Worm (Caenorhabditis elegans) whole organism, L1 larva: ENCODE measurements around the gene laf-1.

Experiments used
- C04F5.9 ChIP-seq: sonication (generic microtip); optimal IDR thresholded peaks from 2 replicates; lab custom pipeline; 2016; ENCODE audit warnings: missing genetic modification characterization, missing compliant biosample characterization
- C34B4.2 ChIP-seq: sonication (generic microtip); optimal IDR thresholded peaks from 2 replicates; lab custom pipeline; 2017; ENCODE audit warnings: mild to moderate bottlenecking, missing genetic modification characterization, missing compliant biosample characterization
- aly-2 ChIP-seq: fragments of 150-350 bp; optimal IDR thresholded peaks from 2 replicates; lab custom pipeline; 2014; ENCODE audit warnings: missing biosample characterization, missing genetic modification characterization
- ama-1 ChIP-seq: fragments of 150-350 bp; optimal IDR thresholded peaks from 2 replicates; lab custom pipeline; 2014
- ceh-63 ChIP-seq: fragments of 200-800 bp; sonication (Bioruptor generic); optimal IDR thresholded peaks from 2 replicates; lab custom pipeline; 2018; ENCODE audit warnings: mild to moderate bottlenecking, missing genetic modification characterization, missing compliant biosample characterization
- ceh-82 ChIP-seq, 3 experiments: fragments of 150-350 bp in 1 of 3; sonication (generic microtip) in 2 of 3; optimal IDR thresholded peaks; 2 replicates each; lab custom pipeline; 2014 to 2017; ENCODE audit warnings: missing biosample characterization in 3 of 3, missing genetic modification characterization in 3 of 3
- ceh-88 ChIP-seq: fragments of 200-800 bp; sonication (Bioruptor generic); IDR thresholded peaks from 2 replicates; pipeline ENCODE4 v1.3.6; 2022; ENCODE audit warnings: missing genetic modification characterization, missing compliant biosample characterization
- dsc-1 ChIP-seq: sonication (generic microtip); optimal IDR thresholded peaks from 2 replicates; lab custom pipeline; 2016; ENCODE audit warnings: mild to moderate bottlenecking, missing genetic modification characterization, missing compliant biosample characterization
- efl-3 ChIP-seq: fragments of 200-800 bp; sonication (Bioruptor generic); optimal IDR thresholded peaks from 2 replicates; lab custom pipeline; 2018; ENCODE audit warnings: mild to moderate bottlenecking, missing genetic modification characterization, missing compliant biosample characterization
- egl-13 ChIP-seq: sonication (generic microtip); optimal IDR thresholded peaks from 2 replicates; lab custom pipeline; 2016; ENCODE audit warnings: missing genotype, missing genetic modification reagents, missing genetic modification characterization, missing compliant biosample characterization
- egl-27 ChIP-seq, 2 experiments: fragments of 150-350 bp in 1 of 2; sonication (generic microtip); optimal IDR thresholded peaks; 3 replicates each; lab custom pipeline; 2017 to 2018; ENCODE audit warnings: missing biosample characterization in 2 of 2, missing genetic modification characterization in 2 of 2, missing genetic modification reagents in 2 of 2
- elt-3 ChIP-seq, 6 experiments: fragments of 150-350 bp in 1 of 6; sonication (generic microtip); optimal IDR thresholded peaks; 2 replicates each; lab custom pipeline; 2017 to 2018; ENCODE audit warnings: missing biosample characterization in 6 of 6, missing genetic modification characterization in 6 of 6, inconsistent platforms in 1 of 6
- fkh-10 ChIP-seq: sonication (generic microtip); optimal IDR thresholded peaks from 2 replicates; lab custom pipeline; 2017; ENCODE audit warnings: missing biosample characterization, missing genetic modification reagents, missing genetic modification characterization
- fkh-4 ChIP-seq: sonication (generic microtip); optimal IDR thresholded peaks from 2 replicates; lab custom pipeline; 2016; ENCODE audit warnings: missing compliant biosample characterization, missing genetic modification characterization, borderline replicate concordance
- fkh-8 ChIP-seq: sonication (generic microtip); optimal IDR thresholded peaks from 2 replicates; lab custom pipeline; 2016; ENCODE audit warnings: mild to moderate bottlenecking, missing genetic modification characterization, missing compliant biosample characterization
- fos-1 ChIP-seq: fragments of 150-350 bp; optimal IDR thresholded peaks from 2 replicates; lab custom pipeline; 2014; ENCODE audit warnings: missing biosample characterization, missing genetic modification characterization
- grh-1 ChIP-seq: fragments of 200-800 bp; sonication (Bioruptor generic); IDR thresholded peaks from 2 replicates; pipeline ENCODE4 v1.3.6; 2022; ENCODE audit warnings: missing genetic modification reagents, missing genetic modification characterization, missing compliant biosample characterization
- hlh-17 ChIP-seq: fragments of 200-800 bp; sonication (Bioruptor generic); optimal IDR thresholded peaks from 2 replicates; lab custom pipeline; 2018; ENCODE audit warnings: missing genetic modification characterization, mild to moderate bottlenecking, missing compliant biosample characterization, moderate library complexity, borderline replicate concordance
- jun-1 ChIP-seq: fragments of 150-350 bp; optimal IDR thresholded peaks from 2 replicates; lab custom pipeline; 2014; ENCODE audit warnings: missing biosample characterization, missing genetic modification reagents, missing genetic modification characterization
- lin-13 ChIP-seq: fragments of 150-350 bp; optimal IDR thresholded peaks from 2 replicates; lab custom pipeline; 2014; ENCODE audit warnings: missing biosample characterization, missing genetic modification reagents, missing genetic modification characterization
- lin-14 ChIP-seq: fragments of 200-800 bp; sonication (Bioruptor generic); optimal IDR thresholded peaks from 2 replicates; lab custom pipeline; 2018; ENCODE audit warnings: mild to moderate bottlenecking, missing genetic modification characterization, moderate library complexity, missing compliant biosample characterization
- lin-35 ChIP-seq, 2 experiments: fragments of 150-350 bp; optimal IDR thresholded peaks; 2 replicates each; lab custom pipeline; 2014; ENCODE audit warnings: missing biosample characterization in 2 of 2, missing genetic modification characterization in 2 of 2, missing genetic modification reagents in 2 of 2
- lir-3 ChIP-seq: sonication (generic microtip); optimal IDR thresholded peaks from 2 replicates; lab custom pipeline; 2016; ENCODE audit warnings: mild to moderate bottlenecking, missing genetic modification characterization, moderate library complexity, missing compliant biosample characterization; ENCODE audit not compliant: poor library complexity
- mdl-1 ChIP-seq, 2 experiments: fragments of 150-350 bp; optimal IDR thresholded peaks; 2 replicates each; lab custom pipeline; 2014 to 2017; ENCODE audit warnings: missing biosample characterization in 2 of 2, missing genetic modification characterization in 2 of 2, inconsistent platforms in 1 of 2
- nhr-11 ChIP-seq: fragments of 150-350 bp; optimal IDR thresholded peaks from 2 replicates; lab custom pipeline; 2014; ENCODE audit warnings: missing biosample characterization, missing genetic modification characterization
- nhr-19 ChIP-seq: fragments of 200-800 bp; sonication (Bioruptor generic); conservative IDR thresholded peaks from 2 replicates; pipeline ENCODE4 v1.3.6; 2022; ENCODE audit warnings: missing genetic modification characterization, missing compliant biosample characterization
- nhr-28 ChIP-seq: fragments of 150-350 bp; optimal IDR thresholded peaks from 2 replicates; lab custom pipeline; 2014; ENCODE audit warnings: missing biosample characterization, missing genetic modification characterization
- nhr-47 ChIP-seq: sonication (generic microtip); optimal IDR thresholded peaks from 2 replicates; lab custom pipeline; 2016; ENCODE audit warnings: mild to moderate bottlenecking, missing genetic modification characterization, moderate library complexity, missing compliant biosample characterization
- nhr-71 ChIP-seq: sonication (generic microtip); optimal IDR thresholded peaks from 2 replicates; lab custom pipeline; 2016; ENCODE audit warnings: mild to moderate bottlenecking, missing genetic modification characterization, moderate library complexity, missing compliant biosample characterization
- nhr-76 ChIP-seq: sonication (generic microtip); optimal IDR thresholded peaks from 2 replicates; lab custom pipeline; 2017; ENCODE audit warnings: missing biosample characterization, missing genetic modification characterization
- nhr-84 ChIP-seq: sonication (generic microtip); optimal IDR thresholded peaks from 2 replicates; lab custom pipeline; 2017; ENCODE audit warnings: missing biosample characterization, missing genetic modification characterization
- nhr-85 ChIP-seq: sonication (generic microtip); peaks from one replicate; lab custom pipeline; 2016; ENCODE audit warnings: missing genetic modification characterization, inconsistent platforms, missing compliant biosample characterization
- nhr-90 ChIP-seq: sonication (generic microtip); optimal IDR thresholded peaks from 2 replicates; lab custom pipeline; 2016; ENCODE audit warnings: mild to moderate bottlenecking, missing genetic modification characterization, missing compliant biosample characterization; ENCODE audit not compliant: poor library complexity
- pax-3 ChIP-seq: fragments of 200-800 bp; sonication (Bioruptor generic); optimal IDR thresholded peaks from 2 replicates; lab custom pipeline; 2018; ENCODE audit warnings: mild to moderate bottlenecking, missing genetic modification characterization, moderate library complexity, missing compliant biosample characterization
- pqm-1 ChIP-seq: sonication (generic microtip); optimal IDR thresholded peaks from 3 replicates; lab custom pipeline; 2017; ENCODE audit warnings: missing biosample characterization, missing genetic modification characterization
- skn-1 ChIP-seq: fragments of 150-350 bp; optimal IDR thresholded peaks from 2 replicates; lab custom pipeline; 2014; ENCODE audit warnings: missing biosample characterization, missing genetic modification characterization
- sptf-1 ChIP-seq: fragments of 150-350 bp; optimal IDR thresholded peaks from 2 replicates; lab custom pipeline; 2014; ENCODE audit warnings: missing biosample characterization, missing genetic modification characterization
- sup-37 ChIP-seq: fragments of 200-800 bp; sonication (Bioruptor generic); optimal IDR thresholded peaks from 2 replicates; lab custom pipeline; 2018; ENCODE audit warnings: mild to moderate bottlenecking, missing genetic modification characterization, missing compliant biosample characterization
- swsn-7 ChIP-seq: sonication (generic microtip); optimal IDR thresholded peaks from 2 replicates; lab custom pipeline; 2016; ENCODE audit warnings: missing genetic modification characterization, missing compliant biosample characterization
- tbx-2 ChIP-seq: sonication (generic microtip); optimal IDR thresholded peaks from 2 replicates; lab custom pipeline; 2016; ENCODE audit warnings: missing genetic modification characterization, missing compliant biosample characterization
- tlp-1 ChIP-seq: fragments of 150-350 bp; optimal IDR thresholded peaks from 2 replicates; lab custom pipeline; 2014; ENCODE audit warnings: missing biosample characterization, missing genetic modification characterization
- unc-62 ChIP-seq: fragments of 150-350 bp; optimal IDR thresholded peaks from 2 replicates; lab custom pipeline; 2014; ENCODE audit warnings: missing biosample characterization, missing genetic modification reagents, missing genetic modification characterization
- xbp-1 ChIP-seq: sonication (generic microtip); optimal IDR thresholded peaks from 2 replicates; lab custom pipeline; 2016; ENCODE audit warnings: missing genetic modification characterization, missing compliant biosample characterization
- zag-1 ChIP-seq: fragments of 150-350 bp; optimal IDR thresholded peaks from 2 replicates; lab custom pipeline; 2014; ENCODE audit warnings: missing biosample characterization, missing genetic modification characterization
- zip-4 ChIP-seq: fragments of 200-800 bp; sonication (Bioruptor generic); optimal IDR thresholded peaks from 2 replicates; lab custom pipeline; 2018; ENCODE audit warnings: mild to moderate bottlenecking, missing genetic modification characterization, moderate library complexity, missing compliant biosample characterization
- ztf-11 ChIP-seq, 2 experiments: sonication (generic microtip); optimal IDR thresholded peaks; 2 replicates each; lab custom pipeline; 2016 to 2017; ENCODE audit warnings: missing genetic modification characterization in 2 of 2, missing biosample characterization in 1 of 2, missing compliant biosample characterization in 1 of 2

The laf-1 gene

DNA sequence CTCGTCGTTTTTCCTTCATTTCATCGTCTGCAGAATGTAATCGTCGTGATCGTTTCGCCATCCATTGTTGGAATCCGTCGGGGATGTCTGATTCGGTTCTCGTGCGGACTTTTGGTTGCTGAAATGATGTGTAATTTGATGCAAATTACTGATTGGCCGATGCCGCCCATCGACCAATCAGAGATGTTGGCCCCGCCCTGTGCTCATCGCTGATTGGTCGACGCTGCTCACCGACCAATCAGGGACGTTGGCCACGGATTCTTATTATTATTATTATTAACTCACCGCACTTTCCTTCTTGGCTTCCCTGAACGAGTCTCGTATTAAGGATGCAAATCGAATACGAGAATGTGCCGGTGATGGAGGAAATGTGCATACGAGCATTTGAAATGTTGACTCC, 15.2 kb upstream of the laf-1 start:
- TF ChIP-seq dsc-1 (no peak), aly-2 (tag; lab: Kevin White, UChicago) (no peak), ceh-63 (GFP tag; lab: Kevin White, UChicago) (no peak), lin-13 (no peak), nhr-19 (GFP tag; lab: Robert Waterston, UW) (no peak), nhr-90 (tag; lab: Kevin White, UChicago) (no peak), fos-1 (tag; lab: Kevin White, UChicago) (no peak), unc-62 (no peak), skn-1 (tag; lab: Kevin White, UChicago) (no peak), fkh-4 (no peak), fkh-10 (GFP tag; lab: Kevin White, UChicago) (no peak), ztf-11 (tag; optimal IDR thresholded peaks at IDR 0.05; lab: Kevin White, UChicago) (no peak), nhr-47 (tag; lab: Kevin White, UChicago) (no peak)

ce11 chrIII:2787979-2788491, 9.2 kb upstream of the laf-1 start, which contains the start of gene tbcc-1:
TSS of gene tbcc-1 (plus strand) at chrIII:2788441.
- TF ChIP-seq nhr-19 (GFP tag; lab: Robert Waterston, UW) (no peak), tlp-1 (no peak), mdl-1 (tag; optimal IDR thresholded peaks at IDR 0.05; lab: Kevin White, UChicago) (no peak), lin-35 (GFP tag; optimal IDR thresholded peaks at IDR 0.05; lab: Kevin White, UChicago) (no peak), lir-3 (no peak), ztf-11 (tag; optimal IDR thresholded peaks at IDR 0.05; lab: Kevin White, UChicago) (no peak), sptf-1 (no peak), efl-3 (GFP tag; lab: Kevin White, UChicago) (no peak), zag-1 (tag; lab: Kevin White, UChicago) (no peak), hlh-17 (GFP tag; lab: Kevin White, UChicago) (no peak), nhr-85 (tag; lab: Kevin White, UChicago) (no peak), grh-1 (GFP tag; lab: Robert Waterston, UW) (no peak), swsn-7 (tag; lab: Kevin White, UChicago) (no peak), jun-1 (tag; lab: Kevin White, UChicago) (no peak), lin-14 (no peak), nhr-84 (tag; lab: Kevin White, UChicago) (no peak), nhr-76 (tag; lab: Kevin White, UChicago) (no peak), ceh-82 (tag; optimal IDR thresholded peaks at IDR 0.05; lab: Kevin White, UChicago) (no peak)
- TF ChIP-seq, all 84 proteins: peak for 0

- TF ChIP-seq nhr-71 (tag; lab: Kevin White, UChicago) = peak; percentile 34
- no peak for TF ChIP-seq lir-3
- peak; percentile 21; the same call in 1 of the 2 replicates for TF ChIP-seq grh-1 (GFP tag; lab: Robert Waterston, UW)
- TF ChIP-seq ama-1 (lab: Kevin White, UChicago) = peak; percentile 11
- TF ChIP-seq fkh-8 = no peak
- peak; percentile 3 for TF ChIP-seq pax-3 (tag; lab: Kevin White, UChicago)
Observed at ce11 chrIII:2786740-2787139, 7.9 kb upstream of the laf-1 start, which contains the start of gene nduc-2. TSS of gene nduc-2 (plus strand) at chrIII:2786852.

- TF ChIP-seq xbp-1 (tag; lab: Kevin White, UChicago) (peak; percentile 95), zag-1 (tag; lab: Kevin White, UChicago) (peak; percentile 85), hlh-17 (GFP tag; lab: Kevin White, UChicago) (no peak), zip-4 (peak; percentile 59), skn-1 (tag; lab: Kevin White, UChicago) (peak; percentile 93), C34B4.2 (tag; lab: Kevin White, UChicago) (no peak), ceh-63 (GFP tag; lab: Kevin White, UChicago) (no peak), ceh-88 (GFP tag; lab: Robert Waterston, UW) (peak; percentile 88), egl-27 (tag; optimal IDR thresholded peaks at IDR 0.05; lab: Kevin White, UChicago) (peak in 1 of 2 experiments; percentile 74), ztf-11 (tag; optimal IDR thresholded peaks at IDR 0.05; lab: Kevin White, UChicago) (peak in 1 of 2 experiments; percentile 81), nhr-76 (tag; lab: Kevin White, UChicago) (no peak), tbx-2 (tag; lab: Kevin White, UChicago) (peak; percentile 92), elt-3 (tag; optimal IDR thresholded peaks at IDR 0.05; lab: Kevin White, UChicago) (peak; percentile 82 to 99 (median 96)), nhr-11 (peak; percentile 29), nhr-85 (tag; lab: Kevin White, UChicago) (peak; percentile 93), egl-13 (peak; percentile 84), C04F5.9 (tag; lab: Kevin White, UChicago) (peak; percentile 82), lin-14 (peak; percentile 97), tlp-1 (no peak), nhr-28 (tag; lab: Kevin White, UChicago) (no peak), sup-37 (no peak), pqm-1 (tag; lab: Kevin White, UChicago) (no peak)
Observed at ce11 chrIII:2785840-2786239, 7.0 kb upstream of the laf-1 start, which contains the start of gene Y71H2AM.20. TSS of gene Y71H2AM.20 (minus strand) at chrIII:2785948.
